Worm (Caenorhabditis elegans): Measurements from ENCODE around the gene C02B10.4.
A peak's percentile ranks its signal among the peaks of the same experiment; 100 is the strongest.

The C02B10.4 gene

ce11 chrIV:5121995-5122394 is 30.6 kb downstream of the C02B10.4 start, which contains the start of gene tkr-3 (continued):
- TF ChIP-seq hsf-1 (GFP tag; IDR thresholded peaks at IDR 0.05) (no peak), Y53G8AR.9 (GFP tag; conservative IDR thresholded peaks at IDR 0.05) (no peak)

- TF ChIP-seq madf-10 (tag; optimal IDR thresholded peaks at IDR 0.05), result no peak
Measured at ce11 chrIV:5131781-5132180, 40.4 kb downstream of the C02B10.4 start.

ce11 chrIV:5133791-5134370 is 42.5 kb downstream of the C02B10.4 start:
- no peak for TF ChIP-seq akir-1 (GFP tag; optimal IDR thresholded peaks at IDR 0.05)
- TF ChIP-seq let-607 (tag; optimal IDR thresholded peaks at IDR 0.05), result peak; percentile 22 to 77
- peak; percentile 52 for TF ChIP-seq nhr-80 (tag; optimal IDR thresholded peaks at IDR 0.05)

ce11 chrIV:5134798-5135197 is 43.4 kb downstream of the C02B10.4 start:
- TF ChIP-seq athp-1 (tag; optimal IDR thresholded peaks at IDR 0.05) (no peak), egl-44 (GFP tag; IDR thresholded peaks at IDR 0.05) (no peak), die-1 (tag; optimal IDR thresholded peaks at IDR 0.05) (no peak), rpc-1 (optimal IDR thresholded peaks at IDR 0.05) (no peak), rpc-1 (tag; optimal IDR thresholded peaks at IDR 0.05) (no peak), D2030.7 (GFP tag; IDR thresholded peaks at IDR 0.05) (no peak), hmg-1.2 (GFP tag; IDR thresholded peaks at IDR 0.05) (no peak), ztf-18 (tag; optimal IDR thresholded peaks at IDR 0.05) (no peak), F23B12.7 (tag; optimal IDR thresholded peaks at IDR 0.05; ENCODE audit: insufficient read depth) (no peak), ztf-25 (GFP tag; IDR thresholded peaks at IDR 0.05) (no peak), ama-1 (optimal IDR thresholded peaks at IDR 0.05) (no peak), ama-1 (GFP tag; optimal IDR thresholded peaks at IDR 0.05) (no peak)

ce11 chrIV:5136523-5136922 is 45.1 kb downstream of the C02B10.4 start:
- no peak for TF ChIP-seq rec-8 (tag; optimal IDR thresholded peaks at IDR 0.05)
- no peak for TF ChIP-seq ccch-3 (GFP tag; optimal IDR thresholded peaks at IDR 0.05)
- TF ChIP-seq T07F8.4 (tag; optimal IDR thresholded peaks at IDR 0.05), result no peak
- no peak for TF ChIP-seq cebp-2 (GFP tag; IDR thresholded peaks at IDR 0.05)

ce11 chrIV:5137809-5138208 is 46.4 kb downstream of the C02B10.4 start:
- no peak for TF ChIP-seq ztf-6 (GFP tag; IDR thresholded peaks at IDR 0.05)

ce11 chrIV:5139189-5139588 is 47.8 kb downstream of the C02B10.4 start:
- TF ChIP-seq nhr-27 (tag; optimal IDR thresholded peaks at IDR 0.05) (no peak), lsl-1 (GFP tag; optimal IDR thresholded peaks at IDR 0.05) (no peak), F33H1.4 (GFP tag; IDR thresholded peaks at IDR 0.05) (no peak), snpc-1.3 (tag; optimal IDR thresholded peaks at IDR 0.05; ENCODE audit: insufficient read depth) (no peak), C06A6.2 (GFP tag; conservative IDR thresholded peaks at IDR 0.05) (no peak), Y95B8A.8 (GFP tag; IDR thresholded peaks at IDR 0.05) (no peak), egl-18 (GFP tag; IDR thresholded peaks at IDR 0.05) (no peak), ets-4 (GFP tag; optimal IDR thresholded peaks at IDR 0.05) (no peak), Y56A3A.18 (GFP tag; IDR thresholded peaks at IDR 0.05) (no peak), let-607 (tag; optimal IDR thresholded peaks at IDR 0.05) (no peak)

Measured in whole organism, young adult.